Worm (Caenorhabditis elegans): Measurements from ENCODE around the gene srd-48.

DNA sequence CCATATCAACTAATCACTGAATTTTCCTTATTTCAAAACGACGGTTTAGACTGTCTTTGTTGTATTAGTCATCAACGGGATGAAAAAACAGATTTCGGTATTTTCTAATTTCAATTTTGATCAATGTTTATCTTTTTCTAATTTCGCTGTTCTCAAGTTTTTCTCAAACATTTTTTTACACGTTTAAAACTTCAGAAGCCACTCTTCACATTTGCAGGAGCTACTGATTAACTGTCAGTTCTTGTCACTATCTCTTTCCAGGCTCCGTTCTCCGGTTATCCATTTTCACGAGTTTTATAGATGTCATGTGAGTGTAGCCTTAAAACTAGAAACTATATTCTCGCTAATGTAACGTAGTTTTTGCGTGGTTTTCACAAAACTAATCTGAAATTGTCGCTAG lies 45.4 kb upstream of the srd-48 start, which contains the start of gene C04B4.4:
- TF ChIP-seq lsy-2 (tag; optimal IDR thresholded peaks at IDR 0.05) = no peak
- TF ChIP-seq unc-39 (tag; optimal IDR thresholded peaks at IDR 0.05) = no peak
- no peak for TF ChIP-seq nhr-76 (tag; optimal IDR thresholded peaks at IDR 0.05)
- no peak for TF ChIP-seq ceh-43 (GFP tag; optimal IDR thresholded peaks at IDR 0.05)
- no peak for TF ChIP-seq unc-62 (GFP tag; optimal IDR thresholded peaks at IDR 0.05)
